Fruit fly (Drosophila melanogaster): ENCODE data around the gene Mec2.
A peak's percentile ranks its signal among the peaks of the same experiment; 100 is the strongest.

Gene Mec2

DNA sequence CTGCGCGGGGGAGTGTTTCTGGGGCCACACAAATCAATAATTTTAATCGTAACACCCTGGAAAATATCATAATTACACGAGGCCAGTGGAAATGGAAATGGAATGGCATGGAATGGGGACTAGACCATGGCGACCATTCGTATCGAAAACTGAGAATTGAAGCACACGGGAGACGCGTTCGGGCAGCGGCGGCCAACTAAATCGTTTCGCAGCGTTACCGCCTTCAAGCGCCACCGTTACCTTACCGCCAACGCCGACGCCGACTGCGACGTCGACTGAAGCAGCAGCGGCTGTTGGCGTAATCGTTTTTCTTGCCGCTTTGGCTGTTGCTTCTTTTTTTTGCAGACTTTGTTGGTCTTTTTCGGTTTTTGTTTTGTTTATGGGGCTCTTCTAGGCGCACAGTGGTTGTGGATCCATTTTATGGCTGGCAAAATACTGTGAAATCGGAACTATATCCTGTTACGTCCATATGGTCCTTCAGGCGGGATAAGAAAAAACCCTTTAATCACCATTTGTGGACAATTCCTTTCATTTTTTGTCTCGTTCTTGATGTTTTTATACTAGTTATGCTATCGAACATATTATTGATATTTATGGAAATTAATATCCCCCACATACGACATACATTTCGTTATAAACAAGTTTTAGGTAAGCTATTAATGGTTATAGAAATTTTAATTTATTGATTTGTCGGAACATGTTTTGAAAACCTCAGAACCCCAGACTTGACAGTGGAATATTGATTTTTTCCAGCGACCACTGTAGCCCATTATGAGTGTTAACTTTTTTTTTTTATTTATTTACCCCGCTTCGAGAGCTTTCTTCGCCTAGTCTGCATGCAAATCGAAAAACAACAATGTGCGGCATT, 22.5 kb upstream of the Mec2 start:
- TF ChIP-seq N (GFP tag; optimal IDR thresholded peaks at IDR 0.05): no peak
- no peak for TF ChIP-seq ey (GFP tag; optimal IDR thresholded peaks at IDR 0.05)
- TF ChIP-seq brk (GFP tag; optimal IDR thresholded peaks at IDR 0.05): no peak
- TF ChIP-seq Rel (GFP tag; optimal IDR thresholded peaks at IDR 0.05): no peak
- peak; percentile 48 for TF ChIP-seq Rel (tag; optimal IDR thresholded peaks at IDR 0.05)
- no peak for TF ChIP-seq pan (optimal IDR thresholded peaks at IDR 0.05)
- TF ChIP-seq CrebA (GFP tag; optimal IDR thresholded peaks at IDR 0.05; ENCODE audit: borderline replicate concordance): peak; percentile 55
- TF ChIP-seq br (GFP tag; optimal IDR thresholded peaks at IDR 0.05): peak; percentile 43
- TF ChIP-seq OdsH (GFP tag; optimal IDR thresholded peaks at IDR 0.05): no peak

DNA sequence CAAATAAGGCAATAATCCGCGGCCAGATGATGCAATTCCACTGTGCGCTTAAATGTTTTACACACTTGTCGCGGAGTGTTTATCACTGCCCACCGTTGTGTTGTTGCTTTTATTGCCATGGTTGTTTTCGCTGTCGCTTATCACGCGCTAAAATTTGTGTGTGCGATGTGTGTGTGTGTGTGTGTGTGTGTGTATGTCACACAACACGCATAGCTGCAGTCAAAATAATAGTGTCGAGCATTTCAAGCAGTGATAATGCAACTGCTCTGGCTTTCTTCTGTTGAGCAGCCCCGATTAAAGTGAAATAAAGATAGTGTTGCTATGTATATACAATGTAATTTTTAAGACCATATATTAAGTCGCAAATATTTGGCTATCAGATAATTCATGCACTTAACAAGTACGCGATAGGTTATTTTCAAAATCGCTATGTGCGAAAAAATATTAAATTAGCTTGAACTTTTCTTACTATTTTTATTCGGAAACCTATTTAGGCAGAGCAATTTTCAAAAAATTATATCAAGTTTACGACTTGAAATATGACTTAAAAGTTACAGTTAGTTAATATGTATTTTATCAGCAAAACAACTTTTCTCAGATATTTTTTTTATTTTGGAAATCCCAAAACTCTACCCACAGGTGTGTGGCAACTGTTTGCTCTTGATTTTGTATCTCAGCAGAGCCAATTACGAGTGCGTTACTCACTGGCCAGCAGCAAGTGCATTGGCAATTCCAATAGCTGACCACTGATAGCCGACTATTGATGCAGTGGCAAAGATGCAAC, 21.5 kb upstream of the Mec2 start:
- peak; percentile 66 for TF ChIP-seq Sp1 (GFP tag; optimal IDR thresholded peaks at IDR 0.05)
- no peak for TF ChIP-seq Vsx2 (GFP tag; optimal IDR thresholded peaks at IDR 0.05; ENCODE audit: partially characterized antibody)
- peak in 1 of 2 experiments; percentile 68 for TF ChIP-seq foxo (GFP tag; optimal IDR thresholded peaks at IDR 0.05)
- TF ChIP-seq dl (GFP tag; optimal IDR thresholded peaks at IDR 0.05; ENCODE audit: insufficient read depth in 1 of 2, partially characterized antibody in 2 of 2): no peak
- TF ChIP-seq dmrt93B (GFP tag; optimal IDR thresholded peaks at IDR 0.05): peak; percentile 52
- TF ChIP-seq Myc (optimal IDR thresholded peaks at IDR 0.05): no peak
- TF ChIP-seq sv (GFP tag; optimal IDR thresholded peaks at IDR 0.05): no peak
- no peak for TF ChIP-seq pan (optimal IDR thresholded peaks at IDR 0.05)
- peak; percentile 13 for TF ChIP-seq br (GFP tag; optimal IDR thresholded peaks at IDR 0.05)
- peak; percentile 5 for TF ChIP-seq Dfd (GFP tag; optimal IDR thresholded peaks at IDR 0.05)
- TF ChIP-seq h (GFP tag; optimal IDR thresholded peaks at IDR 0.05): peak; percentile 57
- no peak for TF ChIP-seq Rel (GFP tag; optimal IDR thresholded peaks at IDR 0.05)
- TF ChIP-seq Rel (tag; optimal IDR thresholded peaks at IDR 0.05): peak; percentile 30
- TF ChIP-seq ey (GFP tag; optimal IDR thresholded peaks at IDR 0.05): peak; percentile 17
- TF ChIP-seq HLH106 (tag; optimal IDR thresholded peaks at IDR 0.05): peak; percentile 58
- peak; percentile 48 for TF ChIP-seq fru (GFP tag; optimal IDR thresholded peaks at IDR 0.05)

DNA sequence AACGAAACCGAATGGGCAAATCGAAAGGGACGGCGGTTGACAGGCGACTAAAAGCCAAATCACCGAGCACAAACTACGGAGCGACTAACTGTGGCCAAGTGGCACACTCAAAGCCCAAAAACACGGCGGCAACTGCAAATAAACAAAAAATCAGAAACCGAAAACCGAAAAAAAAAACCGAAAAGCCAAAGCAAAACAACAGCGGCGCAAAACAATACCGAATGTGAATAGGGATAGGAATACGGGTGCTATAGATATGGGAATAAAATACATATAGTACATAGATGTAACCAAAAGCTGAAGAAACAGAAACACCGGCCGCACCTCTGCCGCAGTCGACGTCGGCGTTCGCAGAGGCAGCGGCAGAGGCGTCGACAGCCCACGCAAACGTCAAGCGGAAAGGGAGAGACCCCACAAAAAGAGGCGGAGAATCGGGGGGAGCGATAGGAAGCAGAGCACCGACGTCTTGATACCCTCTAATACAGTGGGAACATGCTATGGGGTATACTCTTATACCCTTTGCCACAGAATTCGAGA, 20.7 kb upstream of the Mec2 start, which contains the start of gene RhoGAP18B:
TSS of gene RhoGAP18B (minus strand) at position 51 of the 537 bp plus-strand sequence.
- TF ChIP-seq OdsH (GFP tag; optimal IDR thresholded peaks at IDR 0.05) (no peak), lola (GFP tag; optimal IDR thresholded peaks at IDR 0.05) (peak; percentile 3), h (GFP tag; optimal IDR thresholded peaks at IDR 0.05) (no peak), Hr83 (GFP tag; optimal IDR thresholded peaks at IDR 0.05; ENCODE audit: poor library complexity, severe bottlenecking) (no peak), Rel (GFP tag; optimal IDR thresholded peaks at IDR 0.05) (no peak), Rel (tag; optimal IDR thresholded peaks at IDR 0.05) (peak; percentile 12)

DNA sequence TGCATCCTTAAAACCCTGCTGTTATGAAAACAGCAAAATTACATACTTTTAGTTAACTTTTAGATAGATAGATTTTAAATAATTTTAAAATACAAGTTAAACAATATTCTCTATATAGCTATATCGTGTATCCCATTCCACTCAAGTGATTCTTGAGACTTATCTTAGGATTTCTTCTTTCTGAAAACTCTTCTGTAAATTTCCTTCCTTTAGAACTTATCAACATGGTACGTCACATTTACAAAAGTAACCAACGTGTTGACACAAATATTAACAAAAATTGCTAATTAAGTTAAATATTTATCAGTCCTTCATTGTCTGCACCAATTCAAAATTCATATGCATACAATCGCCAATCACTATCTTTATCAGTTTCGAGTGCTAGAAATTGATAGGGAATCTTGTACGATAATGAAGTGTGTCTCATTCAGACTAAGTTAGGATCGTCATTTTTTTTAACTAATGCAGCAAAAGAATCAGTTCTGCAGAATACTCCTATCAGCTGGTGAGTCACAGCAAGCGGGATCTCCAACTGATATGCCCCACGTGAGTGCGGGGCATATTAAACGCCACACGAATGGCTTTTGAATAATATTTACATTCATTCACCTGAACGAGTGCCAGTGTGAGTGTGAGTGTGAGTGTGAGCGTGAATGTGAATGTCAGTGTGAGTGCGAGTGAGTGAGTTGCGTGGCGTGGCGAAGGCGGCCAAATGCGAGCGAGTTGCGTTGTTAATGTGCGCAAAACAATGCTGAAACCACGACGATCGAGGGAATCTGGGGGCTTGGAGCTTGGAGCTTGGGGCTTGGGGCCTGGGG, 20.0 kb upstream of the Mec2 start:
- TF ChIP-seq Sp1 (GFP tag; optimal IDR thresholded peaks at IDR 0.05): no peak
- TF ChIP-seq tai (GFP tag; optimal IDR thresholded peaks at IDR 0.05): no peak
- TF ChIP-seq Mio (GFP tag; optimal IDR thresholded peaks at IDR 0.05): no peak
- no peak for TF ChIP-seq Vsx2 (GFP tag; optimal IDR thresholded peaks at IDR 0.05; ENCODE audit: partially characterized antibody)
- peak; percentile 7 for TF ChIP-seq Jra (GFP tag; optimal IDR thresholded peaks at IDR 0.05)
- no peak for TF ChIP-seq Rel (GFP tag; optimal IDR thresholded peaks at IDR 0.05)
- peak; percentile 53 for TF ChIP-seq Rel (tag; optimal IDR thresholded peaks at IDR 0.05)
- no peak for TF ChIP-seq ey (GFP tag; optimal IDR thresholded peaks at IDR 0.05)
- peak; percentile 58 for TF ChIP-seq woc (GFP tag; optimal IDR thresholded peaks at IDR 0.05)
- no peak for TF ChIP-seq Dif (GFP tag; optimal IDR thresholded peaks at IDR 0.05; ENCODE audit: partially characterized antibody)
- no peak for TF ChIP-seq sage (GFP tag; optimal IDR thresholded peaks at IDR 0.05)
- no peak for TF ChIP-seq brk (GFP tag; optimal IDR thresholded peaks at IDR 0.05)
- peak; percentile 62 for TF ChIP-seq h (GFP tag; optimal IDR thresholded peaks at IDR 0.05)
- TF ChIP-seq dl (GFP tag; optimal IDR thresholded peaks at IDR 0.05; ENCODE audit: insufficient read depth in 1 of 2, partially characterized antibody in 2 of 2): no peak
- TF ChIP-seq OdsH (GFP tag; optimal IDR thresholded peaks at IDR 0.05): no peak
- no peak for TF ChIP-seq Dfd (GFP tag; optimal IDR thresholded peaks at IDR 0.05)
- no peak for TF ChIP-seq GATAd (GFP tag; optimal IDR thresholded peaks at IDR 0.05)
- TF ChIP-seq CrebA (GFP tag; optimal IDR thresholded peaks at IDR 0.05; ENCODE audit: borderline replicate concordance): no peak
- no peak for TF ChIP-seq br (GFP tag; optimal IDR thresholded peaks at IDR 0.05)
- TF ChIP-seq sv (GFP tag; optimal IDR thresholded peaks at IDR 0.05): no peak
- no peak for TF ChIP-seq CG32264 (GFP tag; optimal IDR thresholded peaks at IDR 0.05)
- no peak for TF ChIP-seq fru (GFP tag; optimal IDR thresholded peaks at IDR 0.05)
- TF ChIP-seq HLH106 (tag; optimal IDR thresholded peaks at IDR 0.05): no peak
- TF ChIP-seq Hr83 (GFP tag; optimal IDR thresholded peaks at IDR 0.05; ENCODE audit: poor library complexity, severe bottlenecking): no peak
- no peak for TF ChIP-seq dsf (GFP tag; optimal IDR thresholded peaks at IDR 0.05; ENCODE audit: borderline replicate concordance)
- peak; percentile 76 for TF ChIP-seq pan (optimal IDR thresholded peaks at IDR 0.05)
- TF ChIP-seq rgr (GFP tag; optimal IDR thresholded peaks at IDR 0.05): peak; percentile 40
